Worm (Caenorhabditis elegans) whole organism, young adult: ENCODE results near the gene rmd-3.
A peak's percentile ranks its signal among the peaks of the same experiment; 100 is the strongest.

Experiments used
- B0035.1 ChIP-seq: sonication (generic microtip); optimal IDR thresholded peaks from 2 replicates; lab custom pipeline; 2016; ENCODE audit warnings: missing genetic modification characterization, mild to moderate bottlenecking, missing compliant biosample characterization, missing genotype, missing genetic modification reagents
- B0336.3 ChIP-seq: fragments of 200-800 bp; sonication (Bioruptor generic); IDR thresholded peaks from 2 replicates; pipeline ENCODE4 v1.3.6; 2022; ENCODE audit warnings: missing genetic modification characterization, missing compliant biosample characterization
- C17E4.6 ChIP-seq: fragments of 200-800 bp; sonication (Bioruptor generic); IDR thresholded peaks from 2 replicates; pipeline ENCODE4 v1.3.6; 2022; ENCODE audit warnings: missing genetic modification reagents, missing genetic modification characterization, missing compliant biosample characterization
- F10E7.11 ChIP-seq: sonication (generic microtip); optimal IDR thresholded peaks from 2 replicates; lab custom pipeline; 2017; ENCODE audit warnings: mild to moderate bottlenecking, missing genetic modification characterization, moderate library complexity, missing compliant biosample characterization
- F33H1.4 ChIP-seq: fragments of 200-800 bp; sonication (Bioruptor generic); IDR thresholded peaks from 2 replicates; pipeline ENCODE4 v1.3.6; 2022; ENCODE audit warnings: missing genetic modification reagents, missing genetic modification characterization, missing compliant biosample characterization
- K11D2.4 ChIP-seq: fragments of 200-800 bp; sonication (Bioruptor generic); IDR thresholded peaks from 2 replicates; pipeline ENCODE4 v1.3.6; 2022; ENCODE audit warnings: missing genetic modification reagents, missing genetic modification characterization, missing compliant biosample characterization
- T26A5.8 ChIP-seq: sonication (generic microtip); optimal IDR thresholded peaks from 2 replicates; lab custom pipeline; 2016; ENCODE audit warnings: missing genetic modification characterization, missing compliant biosample characterization
- ama-1 ChIP-seq, 3 experiments: fragments of 150-350 bp in 1 of 3; sonication (generic microtip) in 2 of 3; optimal IDR thresholded peaks; 2 replicates each; lab custom pipeline; 2014 to 2018; ENCODE audit warnings: missing biosample characterization in 2 of 3, missing genetic modification characterization in 2 of 3, missing genetic modification reagents in 2 of 3
- aptf-2 ChIP-seq: fragments of 200-800 bp; sonication (Bioruptor generic); conservative IDR thresholded peaks from 2 replicates; pipeline ENCODE4 v1.3.6; 2022; ENCODE audit warnings: missing genetic modification reagents, missing genetic modification characterization, missing compliant biosample characterization
- aptf-3 ChIP-seq: fragments of 200-800 bp; sonication (Bioruptor generic); IDR thresholded peaks from 2 replicates; pipeline ENCODE4 v1.3.6; 2022; ENCODE audit warnings: missing genetic modification characterization, missing compliant biosample characterization
- atf-7 ChIP-seq: sonication (generic microtip); optimal IDR thresholded peaks from 2 replicates; lab custom pipeline; 2017; ENCODE audit warnings: mild to moderate bottlenecking, missing genetic modification characterization, missing compliant biosample characterization
- attf-3 ChIP-seq: fragments of 200-800 bp; sonication (Bioruptor generic); conservative IDR thresholded peaks from 2 replicates; pipeline ENCODE4 v1.3.6; 2022; ENCODE audit warnings: missing genetic modification reagents, missing genetic modification characterization, missing compliant biosample characterization
- bed-2 ChIP-seq: fragments of 200-800 bp; sonication (Bioruptor generic); IDR thresholded peaks from 2 replicates; pipeline ENCODE4 v1.3.6; 2022; ENCODE audit warnings: missing genetic modification reagents, missing genetic modification characterization, missing compliant biosample characterization
- ccch-3 ChIP-seq: fragments of 200-800 bp; sonication (Bioruptor generic); optimal IDR thresholded peaks from 2 replicates; lab custom pipeline; 2018; ENCODE audit warnings: mild to moderate bottlenecking, missing genetic modification characterization, missing compliant biosample characterization
- cebp-2 ChIP-seq: fragments of 200-800 bp; sonication (Bioruptor generic); IDR thresholded peaks from 2 replicates; pipeline ENCODE4 v1.3.6; 2022; ENCODE audit warnings: missing genetic modification characterization, missing compliant biosample characterization
- ceh-27 ChIP-seq: fragments of 200-800 bp; sonication (Bioruptor generic); optimal IDR thresholded peaks from 2 replicates; lab custom pipeline; 2018; ENCODE audit warnings: mild to moderate bottlenecking, missing genetic modification characterization, moderate library complexity, missing compliant biosample characterization
- ceh-58 ChIP-seq: fragments of 200-800 bp; sonication (Bioruptor generic); IDR thresholded peaks from 2 replicates; pipeline ENCODE4 v1.3.6; 2022; ENCODE audit warnings: missing genetic modification characterization, missing compliant biosample characterization
- ceh-79 ChIP-seq: sonication (generic microtip); optimal IDR thresholded peaks from 2 replicates; lab custom pipeline; 2017; ENCODE audit warnings: mild to moderate bottlenecking, missing genetic modification characterization, missing compliant biosample characterization
- dox-1 ChIP-seq: fragments of 200-800 bp; sonication (Bioruptor generic); IDR thresholded peaks from 2 replicates; pipeline ENCODE4 v1.3.6; 2022; ENCODE audit warnings: missing genetic modification reagents, missing genetic modification characterization, missing compliant biosample characterization
- egl-44 ChIP-seq: fragments of 200-800 bp; sonication (Bioruptor generic); IDR thresholded peaks from 2 replicates; pipeline ENCODE4 v1.3.6; 2022; ENCODE audit warnings: missing genetic modification reagents, missing genetic modification characterization, missing compliant biosample characterization
- ekl-4 ChIP-seq: fragments of 200-800 bp; sonication (Bioruptor generic); IDR thresholded peaks from 2 replicates; pipeline ENCODE4 v1.3.6; 2022; ENCODE audit warnings: missing genetic modification reagents, missing genetic modification characterization, missing compliant biosample characterization
- him-1 ChIP-seq: sonication (generic microtip); optimal IDR thresholded peaks from 2 replicates; lab custom pipeline; 2016; ENCODE audit warnings: missing genotype, missing genetic modification reagents, missing genetic modification characterization, missing compliant biosample characterization
- hmg-20 ChIP-seq: fragments of 200-800 bp; sonication (Bioruptor generic); IDR thresholded peaks from 2 replicates; pipeline ENCODE4 v1.3.6; 2022; ENCODE audit warnings: missing genetic modification reagents, missing genetic modification characterization, missing compliant biosample characterization
- hsf-1 ChIP-seq: fragments of 200-800 bp; sonication (Bioruptor generic); IDR thresholded peaks from 2 replicates; pipeline ENCODE4 v1.3.6; 2022; ENCODE audit warnings: missing genetic modification reagents, missing genetic modification characterization, missing compliant biosample characterization
- lin-26 ChIP-seq: fragments of 200-800 bp; sonication (Bioruptor generic); IDR thresholded peaks from 2 replicates; pipeline ENCODE4 v1.3.6; 2022; ENCODE audit warnings: missing genetic modification reagents, missing genetic modification characterization, missing compliant biosample characterization
- lin-35 ChIP-seq, 3 experiments: fragments of 150-350 bp in 2 of 3; sonication (generic microtip) in 1 of 3; optimal IDR thresholded peaks; 2 replicates each; lab custom pipeline; 2014 to 2018; ENCODE audit warnings: missing biosample characterization in 3 of 3, missing genetic modification characterization in 3 of 3, missing genetic modification reagents in 3 of 3
- lir-1 ChIP-seq: fragments of 200-800 bp; sonication (Bioruptor generic); conservative IDR thresholded peaks from 2 replicates; pipeline ENCODE4 v1.3.6; 2022; ENCODE audit warnings: missing genetic modification reagents, missing genetic modification characterization, missing compliant biosample characterization
- lsl-1 ChIP-seq: fragments of 200-800 bp; sonication (Bioruptor generic); optimal IDR thresholded peaks from 2 replicates; lab custom pipeline; 2018; ENCODE audit warnings: mild to moderate bottlenecking, missing genetic modification characterization, moderate library complexity, missing compliant biosample characterization
- mcd-1 ChIP-seq: fragments of 200-800 bp; sonication (Bioruptor generic); IDR thresholded peaks from 2 replicates; pipeline ENCODE4 v1.3.6; 2022; ENCODE audit warnings: missing genetic modification reagents, missing genetic modification characterization, missing compliant biosample characterization
- mel-28 ChIP-seq: sonication (generic microtip); optimal IDR thresholded peaks from 2 replicates; lab custom pipeline; 2016; ENCODE audit warnings: borderline replicate concordance, mild to moderate bottlenecking, missing genetic modification characterization, missing compliant biosample characterization
- mes-4 ChIP-seq: sonication (generic microtip); optimal IDR thresholded peaks from 2 replicates; lab custom pipeline; 2016; ENCODE audit warnings: missing genotype, missing genetic modification characterization, missing compliant biosample characterization
- nfya-1 ChIP-seq: sonication (generic microtip); optimal IDR thresholded peaks from 2 replicates; lab custom pipeline; 2017; ENCODE audit warnings: antibody characterized with exemption, missing compliant biosample characterization, missing genetic modification characterization, borderline replicate concordance; ENCODE audit not compliant: insufficient read depth
- nfyb-1 ChIP-seq: fragments of 200-800 bp; sonication (Bioruptor generic); IDR thresholded peaks from 2 replicates; pipeline ENCODE4 v1.3.6; 2022; ENCODE audit warnings: missing genetic modification reagents, missing genetic modification characterization, missing compliant biosample characterization
- nhr-27 ChIP-seq: fragments of 200-800 bp; sonication (Bioruptor generic); optimal IDR thresholded peaks from 2 replicates; lab custom pipeline; 2018; ENCODE audit warnings: mild to moderate bottlenecking, missing genetic modification characterization, moderate library complexity, missing compliant biosample characterization
- nhr-80 ChIP-seq: sonication (generic microtip); optimal IDR thresholded peaks from 2 replicates; lab custom pipeline; 2016; ENCODE audit warnings: missing genetic modification characterization, missing compliant biosample characterization
- pbrm-1 ChIP-seq: fragments of 200-800 bp; sonication (Bioruptor generic); IDR thresholded peaks from 2 replicates; pipeline ENCODE4 v1.3.6; 2022; ENCODE audit warnings: missing genetic modification reagents, missing genetic modification characterization, missing compliant biosample characterization
- sdz-38 ChIP-seq: sonication (generic microtip); optimal IDR thresholded peaks from 2 replicates; lab custom pipeline; 2016; ENCODE audit warnings: missing genotype, missing genetic modification characterization, missing compliant biosample characterization
- snpc-4 ChIP-seq, 5 experiments: fragments of 150-350 bp in 1 of 5; sonication (generic microtip) in 4 of 5; optimal IDR thresholded peaks; 2 replicates each; lab custom pipeline; 2014 to 2018; ENCODE audit warnings: missing genetic modification characterization in 5 of 5, missing biosample characterization in 3 of 5, antibody characterized with exemption in 2 of 5, mild to moderate bottlenecking in 2 of 5, missing compliant biosample characterization in 2 of 5, missing genotype in 2 of 5, moderate library complexity in 2 of 5, missing genetic modification reagents in 1 of 5
- somi-1 ChIP-seq: fragments of 200-800 bp; sonication (Bioruptor generic); optimal IDR thresholded peaks from 2 replicates; lab custom pipeline; 2018; ENCODE audit warnings: mild to moderate bottlenecking, missing genetic modification characterization, missing compliant biosample characterization
- unc-130 ChIP-seq: sonication (generic microtip); optimal IDR thresholded peaks from 2 replicates; lab custom pipeline; 2016; ENCODE audit warnings: missing genetic modification reagents, missing genetic modification characterization, missing compliant biosample characterization
- zfh-2 ChIP-seq: fragments of 200-800 bp; sonication (Bioruptor generic); conservative IDR thresholded peaks from 2 replicates; pipeline ENCODE4 v1.3.6; 2022; ENCODE audit warnings: missing genetic modification reagents, missing genetic modification characterization, missing compliant biosample characterization

The rmd-3 gene

DNA sequence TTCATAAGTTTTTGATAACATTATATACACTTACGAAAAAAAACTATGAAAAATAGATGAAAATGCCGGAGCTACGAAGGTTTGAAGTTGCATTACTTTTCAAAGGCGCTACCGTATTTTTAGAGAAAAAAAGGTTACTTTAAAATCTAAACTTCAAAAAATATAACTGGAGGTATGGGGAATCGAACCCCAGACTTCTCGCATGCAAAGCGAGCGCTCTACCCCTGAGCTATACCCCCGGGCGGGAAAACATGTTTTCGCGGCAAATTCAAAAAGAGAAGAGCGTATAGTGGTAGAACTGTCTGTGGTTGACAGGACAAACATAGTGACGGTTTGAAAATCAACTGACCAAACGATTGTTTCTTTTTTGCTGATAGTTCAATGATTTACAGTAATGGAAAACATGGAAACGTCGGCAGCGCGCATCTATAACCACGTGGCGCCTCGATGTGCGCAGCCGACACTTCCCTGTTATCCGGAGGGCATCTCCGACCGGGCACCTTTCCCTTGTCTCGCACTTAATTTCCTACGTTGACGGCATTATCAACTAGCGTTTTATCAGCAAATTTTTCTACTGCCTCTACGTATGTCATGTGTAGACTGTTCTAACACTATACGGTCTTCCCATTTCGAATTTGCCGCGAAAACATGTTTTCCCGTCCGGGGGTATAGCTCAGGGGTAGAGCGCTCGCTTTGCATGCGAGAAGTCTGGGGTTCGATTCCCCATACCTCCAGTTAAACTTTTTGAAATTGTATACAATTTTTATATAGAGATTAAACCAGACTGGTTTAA, 5.4 kb downstream of the rmd-3 start (continued):
- TF ChIP-seq dox-1 (GFP tag; lab: Robert Waterston, UW) (peak; percentile 68), egl-44 (GFP tag; lab: Robert Waterston, UW) (peak; percentile 68; the same call in 1 of the 2 replicates), attf-3 (GFP tag; lab: Robert Waterston, UW) (no peak), pbrm-1 (0 out of 2 replicates have a peak, but pooled peaks have one; percentile 28), aptf-3 (no peak)

DNA sequence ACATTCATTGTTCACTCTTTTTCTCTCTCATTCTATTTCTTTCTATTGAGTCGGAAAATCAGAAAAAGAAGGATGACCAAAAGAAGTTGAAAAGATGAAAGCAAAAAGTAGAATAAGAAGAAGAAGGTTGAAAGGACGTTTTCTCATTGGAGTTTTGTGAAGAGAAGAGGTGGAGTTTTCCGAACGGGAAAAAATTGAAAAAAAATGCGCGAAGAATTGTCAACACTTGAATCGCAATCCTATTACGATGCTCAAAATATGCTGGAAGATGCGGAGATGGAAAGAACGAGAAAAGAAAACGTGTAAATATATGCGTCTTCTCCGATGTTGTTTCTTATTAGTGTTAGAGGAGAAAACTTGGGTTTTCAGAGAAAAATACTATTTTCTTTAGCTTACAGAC, 6.0 kb downstream of the rmd-3 start:
- TF ChIP-seq ceh-58 (GFP tag; lab: Robert Waterston, UW) (no peak), ceh-79 (no peak), lsl-1 (GFP tag; lab: Kevin White, UChicago) (no peak), aptf-2 (no peak), hsf-1 (GFP tag; lab: Robert Waterston, UW) (no peak), lin-35 (GFP tag; optimal IDR thresholded peaks at IDR 0.05; lab: Kevin White, UChicago) (no peak), him-1 (tag; lab: Kevin White, UChicago) (no peak), ama-1 (optimal IDR thresholded peaks at IDR 0.05; lab: Kevin White, UChicago) (no peak), ama-1 (GFP tag; optimal IDR thresholded peaks at IDR 0.05; lab: Kevin White, UChicago) (no peak), K11D2.4 (GFP tag; lab: Robert Waterston, UW) (no peak)

DNA sequence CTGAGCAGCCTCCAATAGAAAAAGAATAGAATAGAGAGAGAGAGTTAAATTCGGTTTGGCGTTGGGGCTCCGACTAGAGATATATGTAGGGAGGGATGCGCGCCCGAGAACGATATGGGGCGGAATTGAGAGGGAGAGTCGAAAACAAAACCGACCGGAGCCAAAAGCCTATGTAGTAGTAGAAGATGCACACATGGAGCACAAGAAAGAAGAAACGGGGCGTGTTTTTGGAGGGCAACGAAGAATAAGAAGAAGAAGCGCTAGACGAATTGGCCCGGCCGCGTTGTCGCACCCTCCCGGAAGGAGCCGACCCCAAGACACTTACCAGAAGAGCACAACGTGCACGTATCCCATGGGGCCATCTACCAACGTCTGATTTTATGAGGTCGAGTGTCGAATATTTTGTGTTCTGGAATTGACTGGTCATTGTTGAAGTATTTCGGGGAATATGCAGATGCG, 10.4 kb downstream of the rmd-3 start, which contains the start of gene tag-180:
tag-180 (minus strand) TSS at position 409 of the 459 bp plus-strand sequence.
- TF ChIP-seq zfh-2 (GFP tag; lab: Robert Waterston, UW) = peak; percentile 37; the same call in 1 of the 2 replicates
- TF ChIP-seq B0035.1 (tag; lab: Kevin White, UChicago) = no peak

DNA sequence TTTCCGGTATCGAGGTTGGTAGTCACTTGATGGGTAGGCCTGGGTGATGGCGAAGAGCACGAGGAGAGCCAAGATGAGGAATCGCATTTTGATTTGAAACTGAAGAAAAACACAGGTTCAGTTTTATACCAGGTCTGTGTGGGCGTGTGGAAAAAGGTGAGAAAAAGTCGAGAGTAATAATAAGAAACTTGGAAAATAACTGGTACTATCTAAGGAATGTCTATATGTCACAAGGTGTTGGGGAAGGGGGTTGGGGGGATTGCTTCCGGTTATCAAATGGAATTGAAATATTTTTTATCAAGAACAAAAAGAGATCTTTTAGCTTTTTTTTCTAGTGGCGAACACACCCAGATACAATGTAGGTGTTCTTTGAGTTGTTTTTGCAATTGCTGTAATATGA, 19.8 kb downstream of the rmd-3 start, which contains the start of gene nlp-51:
nlp-51 (minus strand) TSS at position 101 of the 400 bp plus-strand sequence.
- no peak for TF ChIP-seq unc-130 (GFP tag; lab: Kevin White, UChicago)
- TF ChIP-seq hmg-20 (GFP tag; lab: Robert Waterston, UW) = no peak
- no peak for TF ChIP-seq nfyb-1 (GFP tag; lab: Robert Waterston, UW)
- no peak for TF ChIP-seq B0336.3 (GFP tag; lab: Robert Waterston, UW)
- no peak for TF ChIP-seq lir-1
- TF ChIP-seq atf-7 (tag; lab: Kevin White, UChicago) = no peak
- no peak for TF ChIP-seq ekl-4 (GFP tag; lab: Robert Waterston, UW)
- TF ChIP-seq bed-2 (GFP tag; lab: Robert Waterston, UW) = no peak
- no peak for TF ChIP-seq pbrm-1
- no peak for TF ChIP-seq C17E4.6
- no peak for TF ChIP-seq T26A5.8 (tag; lab: Kevin White, UChicago)
- no peak for TF ChIP-seq F10E7.11 (tag; lab: Kevin White, UChicago)
- TF ChIP-seq lin-26 (GFP tag; lab: Robert Waterston, UW) = no peak
- TF ChIP-seq nhr-27 (tag; lab: Kevin White, UChicago) = no peak

DNA sequence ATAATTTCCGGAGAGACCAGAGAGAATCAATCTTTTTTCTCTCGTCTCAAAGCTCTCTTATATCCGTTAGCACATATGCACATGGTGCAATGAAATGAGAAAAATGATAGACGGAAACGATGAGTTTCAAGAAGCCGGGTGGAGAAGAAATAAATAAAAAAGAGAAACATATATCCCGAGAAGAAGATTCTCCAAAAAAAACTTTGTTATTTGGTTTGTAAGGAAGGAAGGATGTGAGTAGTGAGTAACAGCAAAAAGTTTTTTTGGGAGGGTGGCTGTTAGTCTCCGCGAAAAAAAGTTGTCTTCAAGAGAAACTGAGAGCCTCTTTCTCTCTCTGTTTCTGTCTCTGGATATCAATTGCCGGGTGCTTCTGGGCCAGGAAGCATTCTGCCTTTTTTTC, 22.7 kb downstream of the rmd-3 start:
- TF ChIP-seq mes-4 (tag; lab: Kevin White, UChicago) (no peak), cebp-2 (no peak), ccch-3 (no peak), ceh-27 (GFP tag; lab: Kevin White, UChicago) (no peak), mcd-1 (no peak), nfya-1 (tag; lab: Kevin White, UChicago) (no peak), nhr-80 (tag; lab: Kevin White, UChicago) (no peak), snpc-4 (GFP tag; optimal IDR thresholded peaks at IDR 0.05; lab: Kevin White, UChicago) (no peak), snpc-4 (tag; optimal IDR thresholded peaks at IDR 0.05; lab: Kevin White, UChicago) (no peak), somi-1 (GFP tag; lab: Kevin White, UChicago) (no peak), mel-28 (tag; lab: Kevin White, UChicago) (no peak), sdz-38 (tag; lab: Kevin White, UChicago) (no peak), F33H1.4 (GFP tag; lab: Robert Waterston, UW) (no peak)
